Worm (Caenorhabditis elegans) whole organism, late embryonic: ENCODE data around the gene Y37A1A.4.

Source experiments
- C08G9.2 ChIP-seq: sonication (generic microtip); optimal IDR thresholded peaks from 2 replicates; lab custom pipeline; 2016; ENCODE audit warnings: mild to moderate bottlenecking, missing genetic modification characterization, moderate library complexity, missing compliant biosample characterization
- C38D4.7 ChIP-seq: fragments of 200-800 bp; sonication (Bioruptor generic); optimal IDR thresholded peaks from 2 replicates; lab custom pipeline; 2018; ENCODE audit warnings: mild to moderate bottlenecking, missing genetic modification characterization, moderate library complexity, missing compliant biosample characterization
- F13H6.1 ChIP-seq: sonication (generic microtip); optimal IDR thresholded peaks from 2 replicates; lab custom pipeline; 2016; ENCODE audit warnings: missing genetic modification characterization, missing compliant biosample characterization
- K02D7.2 ChIP-seq: sonication (generic microtip); optimal IDR thresholded peaks from 2 replicates; lab custom pipeline; 2017; ENCODE audit warnings: mild to moderate bottlenecking, missing genetic modification characterization, missing compliant biosample characterization
- T23F11.4 ChIP-seq: fragments of 200-800 bp; sonication (Bioruptor generic); optimal IDR thresholded peaks from 2 replicates; lab custom pipeline; 2018; ENCODE audit warnings: mild to moderate bottlenecking, missing genetic modification characterization, missing compliant biosample characterization
- Y22D7AL.16 ChIP-seq: sonication (generic microtip); optimal IDR thresholded peaks from 2 replicates; lab custom pipeline; 2016; ENCODE audit warnings: missing genetic modification characterization, missing compliant biosample characterization
- ahr-1 ChIP-seq: sonication (generic microtip); optimal IDR thresholded peaks from 2 replicates; lab custom pipeline; 2016; ENCODE audit warnings: missing genetic modification characterization, missing compliant biosample characterization
- ama-1 ChIP-seq: fragments of 150-350 bp; optimal IDR thresholded peaks from 2 replicates; lab custom pipeline; 2014
- ceh-14 ChIP-seq: sonication (generic microtip); optimal IDR thresholded peaks from 2 replicates; lab custom pipeline; 2016; ENCODE audit warnings: missing genotype, missing genetic modification characterization, missing compliant biosample characterization
- ceh-18 ChIP-seq: sonication (generic microtip); optimal IDR thresholded peaks from 2 replicates; lab custom pipeline; 2016; ENCODE audit warnings: missing genetic modification characterization, missing compliant biosample characterization
- ceh-19 ChIP-seq: fragments of 200-800 bp; sonication (Bioruptor generic); optimal IDR thresholded peaks from 2 replicates; lab custom pipeline; 2018; ENCODE audit warnings: mild to moderate bottlenecking, missing genetic modification characterization, missing compliant biosample characterization
- ceh-22 ChIP-seq: sonication (generic microtip); optimal IDR thresholded peaks from 2 replicates; lab custom pipeline; 2017; ENCODE audit warnings: missing biosample characterization, missing genetic modification characterization
- ceh-24 ChIP-seq: sonication (generic microtip); optimal IDR thresholded peaks from 2 replicates; lab custom pipeline; 2016; ENCODE audit warnings: mild to moderate bottlenecking, missing genetic modification characterization, missing compliant biosample characterization
- ceh-30 ChIP-seq: fragments of 150-350 bp; optimal IDR thresholded peaks from 2 replicates; lab custom pipeline; 2014; ENCODE audit warnings: missing biosample characterization, missing genetic modification characterization
- ceh-34 ChIP-seq: sonication (generic microtip); optimal IDR thresholded peaks from 2 replicates; lab custom pipeline; 2016; ENCODE audit warnings: mild to moderate bottlenecking, missing genetic modification characterization, missing compliant biosample characterization
- ceh-48 ChIP-seq: sonication (generic microtip); optimal IDR thresholded peaks from 2 replicates; lab custom pipeline; 2016; ENCODE audit warnings: missing genetic modification characterization, inconsistent platforms, missing compliant biosample characterization
- che-1 ChIP-seq: sonication (generic microtip); optimal IDR thresholded peaks from 2 replicates; lab custom pipeline; 2016; ENCODE audit warnings: mild to moderate bottlenecking, missing genetic modification characterization, missing compliant biosample characterization
- dmd-4 ChIP-seq: sonication (generic microtip); optimal IDR thresholded peaks from 2 replicates; lab custom pipeline; 2016; ENCODE audit warnings: borderline replicate concordance, missing genetic modification characterization, missing compliant biosample characterization
- dve-1 ChIP-seq: sonication (generic microtip); optimal IDR thresholded peaks from 2 replicates; lab custom pipeline; 2017; ENCODE audit warnings: antibody characterized with exemption, mild to moderate bottlenecking, missing genetic modification characterization, missing compliant biosample characterization
- elt-4 ChIP-seq: sonication (generic microtip); optimal IDR thresholded peaks from 2 replicates; lab custom pipeline; 2016; ENCODE audit warnings: missing genetic modification characterization, missing compliant biosample characterization
- eyg-1 ChIP-seq: sonication (generic microtip); optimal IDR thresholded peaks from 2 replicates; lab custom pipeline; 2016; ENCODE audit warnings: missing genotype, missing genetic modification characterization, missing compliant biosample characterization
- gmeb-2 ChIP-seq: sonication (generic microtip); optimal IDR thresholded peaks from 2 replicates; lab custom pipeline; 2016; ENCODE audit warnings: missing genetic modification characterization, inconsistent platforms, missing compliant biosample characterization
- hlh-15 ChIP-seq: sonication (generic microtip); optimal IDR thresholded peaks from 2 replicates; lab custom pipeline; 2016; ENCODE audit warnings: missing genetic modification characterization, missing compliant biosample characterization
- hlh-30 ChIP-seq: sonication (generic microtip); optimal IDR thresholded peaks from 2 replicates; lab custom pipeline; 2017; ENCODE audit warnings: antibody characterized with exemption, missing genetic modification characterization, missing compliant biosample characterization; ENCODE audit not compliant: insufficient read depth
- hlh-6 ChIP-seq: sonication (generic microtip); optimal IDR thresholded peaks from 2 replicates; lab custom pipeline; 2016; ENCODE audit warnings: missing genotype, missing genetic modification characterization, missing compliant biosample characterization
- hlh-8 ChIP-seq: sonication (generic microtip); optimal IDR thresholded peaks from 2 replicates; lab custom pipeline; 2016; ENCODE audit warnings: missing genotype, missing genetic modification characterization, missing compliant biosample characterization
- lim-6 ChIP-seq: sonication (generic microtip); optimal IDR thresholded peaks from 2 replicates; lab custom pipeline; 2016; ENCODE audit warnings: missing genetic modification characterization, missing compliant biosample characterization
- lin-11 ChIP-seq: fragments of 200-800 bp; sonication (Bioruptor generic); optimal IDR thresholded peaks from 2 replicates; lab custom pipeline; 2018; ENCODE audit warnings: mild to moderate bottlenecking, missing genetic modification characterization, missing compliant biosample characterization
- nfya-1 ChIP-seq: sonication (generic microtip); optimal IDR thresholded peaks from 2 replicates; lab custom pipeline; 2017; ENCODE audit warnings: missing genetic modification characterization, mild to moderate bottlenecking, missing compliant biosample characterization, antibody characterized with exemption, moderate library complexity
- odd-2 ChIP-seq: sonication (generic microtip); optimal IDR thresholded peaks from 2 replicates; lab custom pipeline; 2017; ENCODE audit warnings: antibody characterized with exemption, mild to moderate bottlenecking, missing genetic modification characterization, missing compliant biosample characterization
- pag-3 ChIP-seq: sonication (generic microtip); optimal IDR thresholded peaks from 2 replicates; lab custom pipeline; 2016; ENCODE audit warnings: missing compliant biosample characterization, missing genetic modification characterization, borderline replicate concordance
- pha-4 ChIP-seq: fragments of 150-350 bp; optimal IDR thresholded peaks from 2 replicates; lab custom pipeline; 2018; ENCODE audit warnings: missing biosample characterization, missing genetic modification reagents, missing genetic modification characterization
- pqm-1 ChIP-seq: sonication (generic microtip); optimal IDR thresholded peaks from 2 replicates; lab custom pipeline; 2016; ENCODE audit warnings: missing genetic modification characterization, missing compliant biosample characterization
- sdc-2 ChIP-seq: sonication (generic microtip); optimal IDR thresholded peaks from 2 replicates; lab custom pipeline; 2016; ENCODE audit warnings: missing genotype, missing genetic modification characterization, missing compliant biosample characterization
- sox-2 ChIP-seq: fragments of 200-800 bp; sonication (Bioruptor generic); IDR thresholded peaks from 2 replicates; pipeline ENCODE4 v1.3.6; 2022; ENCODE audit warnings: missing genetic modification reagents, missing genetic modification characterization, missing compliant biosample characterization
- sox-4 ChIP-seq: sonication (generic microtip); optimal IDR thresholded peaks from 2 replicates; lab custom pipeline; 2017; ENCODE audit warnings: mild to moderate bottlenecking, missing genetic modification characterization, inconsistent platforms, missing compliant biosample characterization
- tbx-7 ChIP-seq: sonication (generic microtip); optimal IDR thresholded peaks from 2 replicates; lab custom pipeline; 2016; ENCODE audit warnings: missing genotype, missing genetic modification characterization, missing compliant biosample characterization
- unc-3 ChIP-seq, 2 experiments: fragments of 200-800 bp in 1 of 2; sonication (Bioruptor generic) in 1 of 2; sonication (generic microtip) in 1 of 2; conservative IDR thresholded peaks in 1 of 2; optimal IDR thresholded peaks in 1 of 2; 2 replicates each; pipeline versions ENCODE4 v1.3.6 to Lab custom; 2016 to 2022; ENCODE audit warnings: missing compliant biosample characterization in 2 of 2, missing genetic modification characterization in 2 of 2, missing genetic modification reagents in 1 of 2
- unc-86 ChIP-seq: sonication (generic microtip); optimal IDR thresholded peaks from 2 replicates; lab custom pipeline; 2016; ENCODE audit warnings: missing genetic modification characterization, missing compliant biosample characterization
- zip-5 ChIP-seq: sonication (generic microtip); optimal IDR thresholded peaks from 2 replicates; lab custom pipeline; 2016; ENCODE audit warnings: missing genetic modification characterization, missing compliant biosample characterization
- ztf-16 ChIP-seq: sonication (generic microtip); optimal IDR thresholded peaks from 2 replicates; lab custom pipeline; 2017; ENCODE audit warnings: missing genetic modification characterization, missing compliant biosample characterization

The Y37A1A.4 gene

DNA sequence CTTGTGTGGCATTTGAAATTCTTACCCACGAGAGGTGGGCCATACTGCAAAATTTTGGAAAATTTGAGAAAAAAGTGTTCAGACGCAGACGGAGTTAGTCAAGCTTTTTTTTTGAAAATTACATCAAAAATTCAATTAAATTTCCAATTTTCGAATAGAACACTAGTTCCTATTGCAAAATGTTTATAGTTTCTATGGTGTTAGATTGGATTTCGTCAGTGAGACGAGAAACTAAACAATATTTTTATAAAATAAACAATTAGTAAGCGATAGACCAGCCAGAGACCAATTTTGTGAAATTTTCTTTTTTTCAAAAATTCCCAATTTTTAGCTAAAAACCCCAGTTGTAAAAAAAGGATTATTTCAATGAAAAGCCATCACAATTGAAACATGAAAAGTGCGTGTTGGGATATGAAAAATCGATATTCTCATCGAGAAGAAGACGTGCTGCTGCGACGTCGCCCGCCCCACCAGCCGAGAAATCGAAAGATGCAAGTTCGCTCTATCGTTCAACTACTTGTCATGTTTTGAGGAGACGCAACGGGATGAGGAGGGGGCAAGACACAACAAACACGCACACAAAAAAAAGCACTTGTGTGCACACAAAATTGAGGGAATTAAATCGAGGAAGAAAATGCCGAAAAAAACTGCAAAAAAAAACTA is 45.7 kb downstream of the Y37A1A.4 start, which contains the start of gene dnbp-1 (continued):
- TF ChIP-seq pha-4 (no peak), C08G9.2 (tag; lab: Kevin White, UChicago) (no peak), elt-4 (tag; lab: Kevin White, UChicago) (no peak), ceh-18 (tag; lab: Kevin White, UChicago) (peak; percentile 79), sdc-2 (tag; lab: Kevin White, UChicago) (no peak), ceh-34 (peak; percentile 55), unc-3 (GFP tag; conservative IDR thresholded peaks at IDR 0.05; lab: Robert Waterston, UW) (no peak), unc-3 (tag; optimal IDR thresholded peaks at IDR 0.05; lab: Kevin White, UChicago) (peak; percentile 12), dmd-4 (no peak), sox-2 (GFP tag; lab: Robert Waterston, UW) (no peak), pag-3 (tag; lab: Kevin White, UChicago) (no peak)

DNA sequence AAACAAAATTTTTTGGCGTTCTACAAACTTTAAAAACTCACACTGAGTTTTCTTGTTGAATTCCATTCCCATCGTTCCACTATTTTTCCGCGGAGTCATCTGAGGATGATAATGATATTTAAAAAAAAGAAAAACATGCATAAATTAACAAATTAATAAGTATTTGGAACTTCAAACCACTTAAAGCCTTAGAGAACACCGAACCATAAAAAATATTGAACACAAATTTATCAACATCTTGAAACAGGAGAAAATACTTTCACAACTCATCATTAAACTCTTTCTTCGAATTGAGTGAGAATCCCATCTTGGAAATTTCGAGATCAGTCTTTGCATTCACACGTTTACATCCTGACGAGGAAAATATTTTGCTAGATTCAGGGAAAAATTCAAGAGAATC is 48.2 kb downstream of the Y37A1A.4 start, which contains the start of gene gei-18:
Gene gei-18 (minus strand): TSS at position 101 of the 400 bp plus-strand sequence.
- TF ChIP-seq sox-4 (tag; lab: Kevin White, UChicago) (no peak), ahr-1 (no peak), unc-86 (no peak), K02D7.2 (tag; lab: Kevin White, UChicago) (no peak), dve-1 (tag; lab: Kevin White, UChicago) (no peak), C08G9.2 (tag; lab: Kevin White, UChicago) (no peak), lin-11 (no peak), hlh-30 (tag; lab: Kevin White, UChicago) (no peak), hlh-6 (tag; lab: Kevin White, UChicago) (no peak), ceh-24 (no peak), nfya-1 (tag; lab: Kevin White, UChicago) (no peak), gmeb-2 (tag; lab: Kevin White, UChicago) (no peak), ceh-34 (no peak), Y22D7AL.16 (tag; lab: Kevin White, UChicago) (no peak), ceh-48 (tag; lab: Kevin White, UChicago) (no peak)

DNA sequence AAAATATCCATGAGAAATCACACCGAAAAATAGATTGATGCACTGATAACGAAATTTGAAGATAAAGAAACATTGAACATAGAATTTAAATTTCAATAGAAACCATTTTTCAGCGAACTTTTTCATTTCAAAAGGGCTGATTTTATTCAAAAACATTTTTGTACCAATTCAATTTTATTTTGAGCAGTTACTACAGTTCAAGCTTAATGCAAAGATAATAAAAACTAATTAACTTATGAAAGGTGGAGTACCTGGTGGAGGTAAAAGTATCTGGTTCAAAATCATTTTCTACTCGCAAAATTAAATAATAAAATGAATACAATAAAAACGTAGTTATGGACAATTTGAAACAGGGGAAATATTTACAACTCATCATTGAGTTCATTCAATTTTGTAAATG is 49.9 kb downstream of the Y37A1A.4 start, which contains the start of gene tor-2:
Gene tor-2 (minus strand): TSS at position 101 of the 400 bp plus-strand sequence.
- TF ChIP-seq eyg-1 (tag; lab: Kevin White, UChicago) (no peak), zip-5 (tag; lab: Kevin White, UChicago) (no peak), ceh-48 (tag; lab: Kevin White, UChicago) (no peak), hlh-6 (tag; lab: Kevin White, UChicago) (no peak), ztf-16 (tag; lab: Kevin White, UChicago) (no peak), lim-6 (tag; lab: Kevin White, UChicago) (no peak), ceh-34 (no peak), K02D7.2 (tag; lab: Kevin White, UChicago) (no peak), elt-4 (tag; lab: Kevin White, UChicago) (no peak), sdc-2 (tag; lab: Kevin White, UChicago) (no peak), dve-1 (tag; lab: Kevin White, UChicago) (no peak)

DNA sequence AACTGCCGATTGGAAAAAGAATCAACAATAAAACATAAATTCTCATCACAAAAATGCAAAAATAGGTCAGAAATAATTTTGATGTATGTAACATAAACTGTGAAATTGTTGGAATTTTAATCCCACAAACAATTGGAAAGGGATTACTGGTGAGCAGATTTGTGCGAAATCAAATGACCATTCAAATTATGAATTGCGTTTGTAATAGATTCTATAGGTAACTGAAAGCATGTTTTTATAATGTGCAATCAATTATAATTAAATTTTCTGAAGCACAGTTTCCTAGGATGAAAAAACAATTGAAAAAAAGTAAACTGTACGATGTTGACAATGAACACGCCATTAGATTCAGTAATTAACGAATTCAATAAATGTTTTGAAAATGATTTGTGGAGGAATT is 51.5 kb downstream of the Y37A1A.4 start, which contains the start of gene tor-1:
Gene tor-1 (minus strand): TSS at position 101 of the 400 bp plus-strand sequence.
- TF ChIP-seq unc-86: no peak
- TF ChIP-seq ceh-22 (tag; lab: Kevin White, UChicago): no peak
- no peak for TF ChIP-seq tbx-7 (tag; lab: Kevin White, UChicago)
- TF ChIP-seq ceh-18 (tag; lab: Kevin White, UChicago): no peak
- TF ChIP-seq F13H6.1 (tag; lab: Kevin White, UChicago): no peak
- no peak for TF ChIP-seq ceh-19 (GFP tag; lab: Kevin White, UChicago)
- TF ChIP-seq hlh-6 (tag; lab: Kevin White, UChicago): no peak
- no peak for TF ChIP-seq sdc-2 (tag; lab: Kevin White, UChicago)

DNA sequence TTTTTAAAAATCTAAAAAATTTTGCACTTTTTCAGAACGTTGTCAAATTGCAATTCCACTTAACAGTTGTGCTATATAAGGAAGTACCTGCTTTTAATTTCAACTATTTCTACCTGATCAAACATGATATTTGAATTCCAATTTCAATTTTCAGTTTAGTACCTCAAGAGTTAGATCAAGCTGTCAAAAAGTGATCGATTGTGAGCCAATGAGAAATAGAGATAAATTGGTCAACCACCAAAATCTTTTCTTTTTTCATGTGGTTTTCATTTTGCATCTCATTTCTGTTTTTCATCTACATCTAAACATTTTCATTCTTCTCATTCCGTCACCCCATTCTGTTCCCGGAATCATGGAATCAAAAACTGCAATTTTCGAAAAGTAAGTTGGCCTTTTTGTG is 54.6 kb downstream of the Y37A1A.4 start, which contains the start of gene egl-23:
Gene egl-23 (plus strand): TSS at position 301 of the 400 bp plus-strand sequence.
- TF ChIP-seq C38D4.7 (GFP tag; lab: Kevin White, UChicago) (no peak), pqm-1 (tag; lab: Kevin White, UChicago) (no peak), hlh-15 (tag; lab: Kevin White, UChicago) (no peak), ceh-14 (tag; lab: Kevin White, UChicago) (no peak), hlh-8 (tag; lab: Kevin White, UChicago) (no peak), ahr-1 (no peak), ceh-18 (tag; lab: Kevin White, UChicago) (no peak), dve-1 (tag; lab: Kevin White, UChicago) (no peak), T23F11.4 (GFP tag; lab: Kevin White, UChicago) (no peak), odd-2 (tag; lab: Kevin White, UChicago) (no peak), ceh-30 (tag; lab: Kevin White, UChicago) (no peak), ama-1 (no peak), sdc-2 (tag; lab: Kevin White, UChicago) (no peak), che-1 (no peak), lim-6 (tag; lab: Kevin White, UChicago) (no peak)
